Fruit fly (Drosophila melanogaster) Kc167 (cell line): Measurements from ENCODE around the gene CG5946.

Experiments
- h ChIP-seq: fragments of >200 bp; optimal IDR thresholded peaks from 3 replicates; lab custom pipeline; 2018; ENCODE audit warnings: missing external identifiers
- psq ChIP-seq: fragments of >200 bp; optimal IDR thresholded peaks from 2 replicates; lab custom pipeline; 2017; ENCODE audit warnings: missing external identifiers
- ttk ChIP-seq: sonication (Bioruptor generic); optimal IDR thresholded peaks from 2 replicates; lab custom pipeline; 2017; ENCODE audit warnings: missing external identifiers

DNA sequence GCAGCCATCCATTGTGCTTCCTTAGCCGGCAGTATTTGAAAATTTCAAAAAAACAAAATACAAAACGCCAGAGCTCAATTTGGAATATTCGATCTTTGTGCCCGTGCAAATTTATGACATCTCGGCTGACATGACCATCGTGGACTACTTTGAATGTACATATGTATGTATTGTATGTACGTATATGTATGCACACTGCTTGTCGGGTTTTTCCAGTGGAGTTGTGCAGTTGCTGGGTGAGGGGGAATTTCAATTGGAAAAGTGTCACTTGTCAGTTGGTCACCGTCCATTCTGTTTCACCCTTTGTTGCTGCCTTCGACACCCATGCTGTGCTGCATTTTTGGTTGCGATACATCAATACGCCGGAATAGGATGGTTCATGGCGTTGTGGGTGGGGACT is 25.6 kb upstream of the CG5946 start, which contains the start of gene CG12521:
- TF ChIP-seq psq, result no peak
- no peak for TF ChIP-seq h (lab: Kevin White, UChicago)
- TF ChIP-seq ttk (lab: Kevin White, UChicago), result no peak
